Worm (Caenorhabditis elegans) whole organism, young adult: ENCODE measurements around the gene grl-9.

Experiments used
- F55B11.4 ChIP-seq: sonication (generic microtip); optimal IDR thresholded peaks from 2 replicates; lab custom pipeline; 2016; ENCODE audit warnings: missing compliant biosample characterization, missing genetic modification characterization, borderline replicate concordance; ENCODE audit not compliant: insufficient read depth
- T07F8.4 ChIP-seq: sonication (generic microtip); optimal IDR thresholded peaks from 2 replicates; lab custom pipeline; 2016; ENCODE audit warnings: mild to moderate bottlenecking, missing genetic modification characterization, moderate library complexity, missing compliant biosample characterization
- aptf-2 ChIP-seq: fragments of 200-800 bp; sonication (Bioruptor generic); conservative IDR thresholded peaks from 2 replicates; pipeline ENCODE4 v1.3.6; 2022; ENCODE audit warnings: missing genetic modification reagents, missing genetic modification characterization, missing compliant biosample characterization
- mel-28 ChIP-seq: sonication (generic microtip); optimal IDR thresholded peaks from 2 replicates; lab custom pipeline; 2016; ENCODE audit warnings: borderline replicate concordance, mild to moderate bottlenecking, missing genetic modification characterization, missing compliant biosample characterization
- pha-4 ChIP-seq: fragments of 150-350 bp; sonication (generic microtip); optimal IDR thresholded peaks from 2 replicates; lab custom pipeline; 2014; ENCODE audit warnings: missing biosample characterization, missing genetic modification reagents, missing genetic modification characterization
- zfh-2 ChIP-seq: fragments of 200-800 bp; sonication (Bioruptor generic); conservative IDR thresholded peaks from 2 replicates; pipeline ENCODE4 v1.3.6; 2022; ENCODE audit warnings: missing genetic modification reagents, missing genetic modification characterization, missing compliant biosample characterization

grl-9 gene

ce11 chrV:6683282-6683681 lies 48.2 kb downstream of the grl-9 start:
- no peak for TF ChIP-seq aptf-2 (GFP tag; lab: Robert Waterston, UW)
- TF ChIP-seq F55B11.4 (tag; lab: Kevin White, UChicago), result no peak
- no peak for TF ChIP-seq mel-28
- TF ChIP-seq, all 124 proteins: peak for 0

ce11 chrV:6681501-6681900 lies 50.0 kb downstream of the grl-9 start, which contains the start of gene egl-46:
TSS of gene egl-46 (minus strand) at chrV:6681573.
- 0 out of 2 replicates have a peak, but pooled peaks have one; percentile 19 for TF ChIP-seq zfh-2 (GFP tag; lab: Robert Waterston, UW)
- no peak for TF ChIP-seq pha-4
- no peak for TF ChIP-seq T07F8.4 (tag; lab: Kevin White, UChicago)
